Fruit fly (Drosophila melanogaster) whole organism, wandering third instar larva: ENCODE measurements around the gene fax.

Experiments
- Abd-B ChIP-seq: fragments of >200 bp; optimal IDR thresholded peaks from 2 replicates; lab custom pipeline; 2017; ENCODE audit warnings: missing biosample characterization, missing genetic modification characterization
- CG32264 ChIP-seq: fragments of 200-800 bp; sonication (Bioruptor generic); optimal IDR thresholded peaks from 2 replicates; lab custom pipeline; 2016; ENCODE audit warnings: missing biosample characterization, missing genetic modification characterization
- CG9705 ChIP-seq: fragments of 200-800 bp; sonication (Bioruptor generic); optimal IDR thresholded peaks from 2 replicates; lab custom pipeline; 2018; ENCODE audit warnings: missing biosample characterization, mild to moderate bottlenecking, missing genetic modification characterization
- CrebA ChIP-seq: fragments of 200-800 bp; sonication (Bioruptor generic); optimal IDR thresholded peaks from 2 replicates; lab custom pipeline; 2016; ENCODE audit warnings: missing biosample characterization, mild to moderate bottlenecking, missing genetic modification characterization, borderline replicate concordance
- Dfd ChIP-seq: fragments of >200 bp; optimal IDR thresholded peaks from 2 replicates; lab custom pipeline; 2017; ENCODE audit warnings: missing biosample characterization, missing genetic modification characterization
- Dif ChIP-seq: fragments of 200-275, 200-300 bp; sonication (Bioruptor generic); optimal IDR thresholded peaks from 2 replicates; lab custom pipeline; 2018; ENCODE audit warnings: missing biosample characterization, missing genetic modification characterization; ENCODE audit not compliant: partially characterized antibody
- GATAd ChIP-seq: sonication (Bioruptor generic); optimal IDR thresholded peaks from 2 replicates; lab custom pipeline; 2016; ENCODE audit warnings: missing biosample characterization, missing genetic modification characterization
- HLH106 ChIP-seq: fragments of 200-800 bp; optimal IDR thresholded peaks from 3 replicates; lab custom pipeline; 2019; ENCODE audit warnings: missing biosample characterization, mild to moderate bottlenecking, missing genetic modification characterization, moderate library complexity
- Hnf4 ChIP-seq: fragments of 200-800 bp; sonication (Bioruptor generic); optimal IDR thresholded peaks from 2 replicates; lab custom pipeline; 2016; ENCODE audit warnings: missing biosample characterization, mild to moderate bottlenecking, missing genetic modification characterization
- Hr78 ChIP-seq: fragments of >200 bp; optimal IDR thresholded peaks from 2 replicates; lab custom pipeline; 2017; ENCODE audit warnings: missing biosample characterization, missing genetic modification characterization
- Hr83 ChIP-seq: fragments of 200-300 bp; sonication (Bioruptor generic); optimal IDR thresholded peaks from 2 replicates; lab custom pipeline; 2016; ENCODE audit warnings: missing biosample characterization, mild to moderate bottlenecking, missing genetic modification characterization, moderate library complexity; ENCODE audit not compliant: poor library complexity, severe bottlenecking
- Jra ChIP-seq: sonication (Bioruptor generic); optimal IDR thresholded peaks from 2 replicates; lab custom pipeline; 2016; ENCODE audit warnings: missing biosample characterization, missing genetic modification characterization
- Mio ChIP-seq: sonication (Bioruptor generic); optimal IDR thresholded peaks from 2 replicates; lab custom pipeline; 2016; ENCODE audit warnings: missing biosample characterization, missing genetic modification characterization
- Myc ChIP-seq: fragments of >200 bp; optimal IDR thresholded peaks from 2 replicates; lab custom pipeline; 2017
- N ChIP-seq: fragments of >200 bp; optimal IDR thresholded peaks from 2 replicates; lab custom pipeline; 2018; ENCODE audit warnings: missing biosample characterization, missing external identifiers, missing genetic modification characterization
- OdsH ChIP-seq: fragments of 200-800 bp; sonication (Bioruptor generic); optimal IDR thresholded peaks from 2 replicates; lab custom pipeline; 2016; ENCODE audit warnings: missing biosample characterization, mild to moderate bottlenecking, missing genetic modification characterization
- Rel ChIP-seq, 2 experiments: fragments of 200-800 bp; sonication (Bioruptor generic) in 1 of 2; optimal IDR thresholded peaks; 2 replicates in 1 of 2; 3 replicates in 1 of 2; lab custom pipeline; 2016 to 2019; ENCODE audit warnings: mild to moderate bottlenecking in 2 of 2, missing biosample characterization in 2 of 2, missing genetic modification characterization in 2 of 2, moderate library complexity in 1 of 2
- Sp1 ChIP-seq: fragments of 200-800 bp; sonication (Bioruptor generic); optimal IDR thresholded peaks from 3 replicates; lab custom pipeline; 2019; ENCODE audit warnings: missing biosample characterization, mild to moderate bottlenecking, missing genetic modification characterization, moderate library complexity
- Vsx2 ChIP-seq: fragments of 200-300, 225-300 bp; sonication (Bioruptor generic); optimal IDR thresholded peaks from 2 replicates; lab custom pipeline; 2018; ENCODE audit warnings: missing biosample characterization, missing genetic modification characterization; ENCODE audit not compliant: partially characterized antibody
- br ChIP-seq: fragments of 200-800 bp; sonication (Bioruptor generic); optimal IDR thresholded peaks from 2 replicates; lab custom pipeline; 2016; ENCODE audit warnings: missing biosample characterization, missing genetic modification characterization
- brk ChIP-seq: fragments of 200-800 bp; sonication (Bioruptor generic); optimal IDR thresholded peaks from 2 replicates; lab custom pipeline; 2016; ENCODE audit warnings: missing biosample characterization, mild to moderate bottlenecking, missing genetic modification characterization
- dl ChIP-seq, 2 experiments: fragments of 175-275, 200-275 bp in 1 of 2; fragments of 200-275 bp in 1 of 2; sonication (Bioruptor generic); optimal IDR thresholded peaks; lab custom pipeline; 2018; ENCODE audit warnings: mild to moderate bottlenecking in 2 of 2, missing biosample characterization in 2 of 2, missing genetic modification characterization in 2 of 2, moderate library complexity in 2 of 2; ENCODE audit not compliant: partially characterized antibody in 2 of 2, insufficient read depth in 1 of 2
- dmrt93B ChIP-seq: fragments of 200-800 bp; sonication (Bioruptor generic); optimal IDR thresholded peaks from 2 replicates; lab custom pipeline; 2018; ENCODE audit warnings: missing biosample characterization, mild to moderate bottlenecking, missing genetic modification characterization
- dsf ChIP-seq: sonication (Bioruptor generic); optimal IDR thresholded peaks from 2 replicates; lab custom pipeline; 2016; ENCODE audit warnings: missing biosample characterization, missing genetic modification characterization, borderline replicate concordance
- ey ChIP-seq: fragments of 200-800 bp; sonication (Bioruptor generic); optimal IDR thresholded peaks from 2 replicates; lab custom pipeline; 2016; ENCODE audit warnings: missing biosample characterization, missing genetic modification characterization
- foxo ChIP-seq, 2 experiments: fragments of 200-800 bp; sonication (Bioruptor generic); optimal IDR thresholded peaks; 2 replicates in 1 of 2; 3 replicates in 1 of 2; lab custom pipeline; 2016 to 2017; ENCODE audit warnings: missing biosample characterization in 2 of 2, missing genetic modification characterization in 2 of 2
- fru ChIP-seq: fragments of 200-800 bp; sonication (Bioruptor generic); optimal IDR thresholded peaks from 3 replicates; lab custom pipeline; 2016; ENCODE audit warnings: missing biosample characterization, mild to moderate bottlenecking, missing genetic modification characterization
- h ChIP-seq: fragments of 200-800 bp; sonication (Bioruptor generic); optimal IDR thresholded peaks from 3 replicates; lab custom pipeline; 2016; ENCODE audit warnings: missing biosample characterization, mild to moderate bottlenecking, missing genetic modification characterization
- jim ChIP-seq: fragments of 175-275, 200-325 bp; sonication (Bioruptor generic); optimal IDR thresholded peaks from 2 replicates; lab custom pipeline; 2016; ENCODE audit warnings: missing biosample characterization, mild to moderate bottlenecking, missing genetic modification characterization
- lola ChIP-seq: fragments of >200 bp; optimal IDR thresholded peaks from 2 replicates; lab custom pipeline; 2017; ENCODE audit warnings: missing biosample characterization, missing genetic modification characterization
- pan ChIP-seq: fragments of >200 bp; optimal IDR thresholded peaks from 2 replicates; lab custom pipeline; 2017
- psq ChIP-seq: fragments of 200-800 bp; sonication (Bioruptor generic); optimal IDR thresholded peaks from 3 replicates; lab custom pipeline; 2017; ENCODE audit warnings: missing biosample characterization, mild to moderate bottlenecking, missing genetic modification characterization, moderate library complexity
- rgr ChIP-seq: fragments of 200-800 bp; sonication (Bioruptor generic); optimal IDR thresholded peaks from 3 replicates; lab custom pipeline; 2016; ENCODE audit warnings: missing biosample characterization, mild to moderate bottlenecking, missing genetic modification characterization
- sage ChIP-seq: fragments of 200-800 bp; sonication (Bioruptor generic); optimal IDR thresholded peaks from 2 replicates; lab custom pipeline; 2016; ENCODE audit warnings: missing biosample characterization, mild to moderate bottlenecking, missing genetic modification characterization
- sv ChIP-seq: fragments of 200-800 bp; sonication (Bioruptor generic); optimal IDR thresholded peaks from 3 replicates; lab custom pipeline; 2016; ENCODE audit warnings: missing biosample characterization, missing genetic modification characterization
- tai ChIP-seq: sonication (Bioruptor generic); optimal IDR thresholded peaks from 2 replicates; lab custom pipeline; 2016; ENCODE audit warnings: missing biosample characterization, missing genetic modification characterization
- usp ChIP-seq: fragments of >200 bp; optimal IDR thresholded peaks from 2 replicates; lab custom pipeline; 2017; ENCODE audit warnings: missing biosample characterization, missing genetic modification characterization
- woc ChIP-seq: sonication (Bioruptor generic); optimal IDR thresholded peaks from 2 replicates; lab custom pipeline; 2016; ENCODE audit warnings: missing biosample characterization, mild to moderate bottlenecking, missing genetic modification characterization

fax gene

dm6 chr3L:16408609-16409439 is 2.8 kb downstream of the fax start:
- TF ChIP-seq pan (lab: Kevin White, UChicago): no peak
- peak; percentile 70 for TF ChIP-seq rgr (GFP tag; lab: Kevin White, UChicago)
- no peak for TF ChIP-seq Myc (lab: Kevin White, UChicago)
- peak; percentile 76 for TF ChIP-seq jim (GFP tag; lab: Kevin White, UChicago)
- peak; percentile 62 for TF ChIP-seq br (GFP tag; lab: Kevin White, UChicago)
- TF ChIP-seq lola (GFP tag; lab: Kevin White, UChicago): no peak
- TF ChIP-seq Abd-B (GFP tag; lab: Kevin White, UChicago): no peak
- peak; percentile 70 for TF ChIP-seq Hnf4 (GFP tag; lab: Kevin White, UChicago)
- TF ChIP-seq CG9705 (GFP tag; lab: Kevin White, UChicago): peak; percentile 60
- TF ChIP-seq Vsx2 (GFP tag; lab: Kevin White, UChicago): peak; percentile 1
- no peak for TF ChIP-seq usp (GFP tag; lab: Kevin White, UChicago)
- no peak for TF ChIP-seq sage (GFP tag; lab: Kevin White, UChicago)
- peak; percentile 47 for TF ChIP-seq HLH106
- peak; percentile 60 for TF ChIP-seq Jra (GFP tag; lab: Kevin White, UChicago)
- peak; percentile 54 for TF ChIP-seq OdsH (GFP tag; lab: Kevin White, UChicago)
- no peak for TF ChIP-seq Dfd (GFP tag; lab: Kevin White, UChicago)
- no peak for TF ChIP-seq tai (GFP tag; lab: Kevin White, UChicago)
- no peak for TF ChIP-seq N (GFP tag; lab: Kevin White, UChicago)
- peak; percentile 36 for TF ChIP-seq psq
- no peak for TF ChIP-seq Hr78 (GFP tag; lab: Kevin White, UChicago)
- TF ChIP-seq Rel (GFP tag; optimal IDR thresholded peaks at IDR 0.05; lab: Kevin White, UChicago): no peak
- no peak for TF ChIP-seq Rel (tag; optimal IDR thresholded peaks at IDR 0.05; lab: Kevin White, UChicago)
- peak; percentile 5 for TF ChIP-seq Dif (GFP tag; lab: Kevin White, UChicago)
- no peak for TF ChIP-seq Mio (GFP tag; lab: Kevin White, UChicago)
- TF ChIP-seq CG32264 (GFP tag; lab: Kevin White, UChicago): peak; percentile 9
- TF ChIP-seq h: peak; percentile 45
- peak; percentile 6 for TF ChIP-seq woc
- TF ChIP-seq dl (GFP tag; optimal IDR thresholded peaks at IDR 0.05; lab: Kevin White, UChicago; ENCODE audit: insufficient read depth in 1 of 2, partially characterized antibody in 2 of 2): peak; percentile 38 to 76
- no peak for TF ChIP-seq sv (GFP tag; lab: Kevin White, UChicago)
- peak; percentile 45 for TF ChIP-seq fru (GFP tag; lab: Kevin White, UChicago)
- peak; percentile 41 for TF ChIP-seq dmrt93B (GFP tag; lab: Kevin White, UChicago)
- TF ChIP-seq brk: no peak
- peak; percentile 63 for TF ChIP-seq Sp1
- TF ChIP-seq foxo (GFP tag; optimal IDR thresholded peaks at IDR 0.05; lab: Kevin White, UChicago): peak in 1 of 2 experiments; percentile 66
- no peak for TF ChIP-seq CrebA
- TF ChIP-seq dsf (GFP tag; lab: Kevin White, UChicago): peak; percentile 78
- peak; percentile 96 for TF ChIP-seq Hr83 (GFP tag; lab: Kevin White, UChicago)
- TF ChIP-seq ey: peak; percentile 44
- peak; percentile 31 for TF ChIP-seq GATAd (GFP tag; lab: Kevin White, UChicago)
- TF ChIP-seq, all 38 proteins: peak for 23
